Worm (Caenorhabditis elegans) whole organism, early embryonic: Measurements from ENCODE around the gene vit-6.

ENCODE experiments used
- B0310.2 ChIP-seq: sonication (generic microtip); optimal IDR thresholded peaks from 2 replicates; lab custom pipeline; 2016; ENCODE audit warnings: mild to moderate bottlenecking, missing genetic modification characterization, missing compliant biosample characterization
- F13C5.2 ChIP-seq: sonication (generic microtip); optimal IDR thresholded peaks from 2 replicates; lab custom pipeline; 2017; ENCODE audit warnings: mild to moderate bottlenecking, missing genetic modification characterization, inconsistent platforms, missing compliant biosample characterization
- aly-1 ChIP-seq: sonication (generic microtip); optimal IDR thresholded peaks from 2 replicates; lab custom pipeline; 2016; ENCODE audit warnings: missing genetic modification characterization, missing compliant biosample characterization
- ama-1 ChIP-seq: fragments of 150-350 bp; optimal IDR thresholded peaks from 2 replicates; lab custom pipeline; 2014
- ceh-13 ChIP-seq: fragments of 200-800 bp; sonication (Bioruptor generic); optimal IDR thresholded peaks from 2 replicates; lab custom pipeline; 2018; ENCODE audit warnings: mild to moderate bottlenecking, missing genetic modification characterization, missing compliant biosample characterization
- ceh-36 ChIP-seq: sonication (generic microtip); optimal IDR thresholded peaks from 2 replicates; lab custom pipeline; 2016; ENCODE audit warnings: missing genetic modification characterization, inconsistent platforms, missing compliant biosample characterization
- ets-7 ChIP-seq: sonication (generic microtip); optimal IDR thresholded peaks from 2 replicates; lab custom pipeline; 2016; ENCODE audit warnings: missing genotype, missing genetic modification characterization, missing compliant biosample characterization
- flt-1 ChIP-seq: fragments of 200-800 bp; sonication (Bioruptor generic); IDR thresholded peaks from 2 replicates; pipeline ENCODE4 v1.3.6; 2022; ENCODE audit warnings: missing genetic modification characterization, missing compliant biosample characterization
- hmbx-1 ChIP-seq: sonication (generic microtip); optimal IDR thresholded peaks from 2 replicates; lab custom pipeline; 2016; ENCODE audit warnings: mild to moderate bottlenecking, missing genetic modification characterization, missing compliant biosample characterization
- hmg-4 ChIP-seq: fragments of 200-800 bp; sonication (Bioruptor generic); optimal IDR thresholded peaks from 2 replicates; lab custom pipeline; 2018; ENCODE audit warnings: mild to moderate bottlenecking, missing genetic modification characterization, missing compliant biosample characterization
- hnd-1 ChIP-seq: sonication (generic microtip); optimal IDR thresholded peaks from 2 replicates; lab custom pipeline; 2016; ENCODE audit warnings: missing genetic modification characterization, missing compliant biosample characterization
- pes-1 ChIP-seq: fragments of 200-800 bp; sonication (Bioruptor generic); IDR thresholded peaks from 2 replicates; pipeline ENCODE4 v1.3.6; 2022; ENCODE audit warnings: missing genetic modification reagents, missing genetic modification characterization, missing compliant biosample characterization
- scrt-1 ChIP-seq: fragments of 200-800 bp; sonication (Bioruptor generic); IDR thresholded peaks from 2 replicates; pipeline ENCODE4 v1.3.6; 2022; ENCODE audit warnings: missing genetic modification characterization, missing compliant biosample characterization
- sea-1 ChIP-seq: fragments of 200-800 bp; sonication (Bioruptor generic); conservative IDR thresholded peaks from 2 replicates; pipeline ENCODE4 v1.3.6; 2022; ENCODE audit warnings: missing genetic modification characterization, missing compliant biosample characterization
- tbx-11 ChIP-seq: fragments of 200-800 bp; sonication (Bioruptor generic); IDR thresholded peaks from 2 replicates; pipeline ENCODE4 v1.3.6; 2022; ENCODE audit warnings: missing genetic modification characterization, missing compliant biosample characterization
- tbx-37 ChIP-seq: fragments of 200-800 bp; sonication (Bioruptor generic); conservative IDR thresholded peaks from 2 replicates; pipeline ENCODE4 v1.3.6; 2022; ENCODE audit warnings: missing genetic modification reagents, missing genetic modification characterization, missing compliant biosample characterization
- tra-4 ChIP-seq: sonication (generic microtip); optimal IDR thresholded peaks from 2 replicates; lab custom pipeline; 2017; ENCODE audit warnings: missing genetic modification characterization, missing compliant biosample characterization

The vit-6 gene

DNA sequence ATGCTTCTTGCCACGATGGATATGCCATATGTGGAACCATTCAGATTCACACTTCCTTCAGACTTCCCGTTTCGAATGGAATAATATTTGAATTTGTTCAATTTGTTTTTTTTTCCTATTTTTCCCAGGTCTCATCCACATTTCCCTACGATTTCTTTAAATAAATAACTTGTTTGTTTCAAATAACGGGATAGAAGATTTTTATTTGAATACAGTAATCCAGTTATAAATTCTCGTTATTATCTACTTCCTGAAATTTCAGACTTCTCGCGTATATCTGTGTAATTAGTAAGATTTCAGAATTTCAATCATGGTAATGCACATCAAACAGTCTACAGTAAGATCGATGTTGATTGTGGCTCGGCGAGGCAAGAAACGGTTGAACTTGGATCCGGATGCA lies 39.5 kb downstream of the vit-6 start, which contains the start of gene F35H10.5:
Gene F35H10.5, plus strand, starts transcription at position 301 of the 400 bp plus-strand sequence.
- TF ChIP-seq B0310.2 (tag; lab: Kevin White, UChicago) (no peak), sea-1 (no peak), ama-1 (no peak), pes-1 (no peak), tbx-11 (GFP tag; lab: Robert Waterston, UW) (no peak), F13C5.2 (tag; lab: Kevin White, UChicago) (no peak), aly-1 (tag; lab: Kevin White, UChicago) (no peak)

DNA sequence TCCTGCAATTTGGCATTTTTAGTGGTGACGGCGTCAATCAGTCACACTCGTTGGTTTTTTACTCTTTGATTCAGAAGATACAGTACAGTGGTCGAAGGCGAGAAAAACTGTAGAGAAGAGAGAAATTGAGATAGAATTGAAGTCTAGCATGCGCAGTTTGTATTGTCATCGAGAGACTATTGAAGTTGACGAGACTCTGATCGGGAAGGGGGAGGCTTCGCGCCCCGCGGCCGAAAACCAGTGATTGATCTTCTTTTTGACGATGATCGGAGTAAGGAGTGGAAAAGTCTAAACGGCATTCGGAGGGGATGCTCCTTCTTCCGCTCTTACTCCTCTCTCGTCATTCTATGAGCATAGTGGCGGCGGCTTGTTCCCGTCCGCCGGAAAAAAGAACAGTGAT lies 41.0 kb downstream of the vit-6 start:
- TF ChIP-seq hnd-1 (tag; lab: Kevin White, UChicago): no peak
- TF ChIP-seq hmg-4: no peak
- TF ChIP-seq ceh-36 (tag; lab: Kevin White, UChicago): no peak
- TF ChIP-seq hmbx-1 (tag; lab: Kevin White, UChicago): no peak

DNA sequence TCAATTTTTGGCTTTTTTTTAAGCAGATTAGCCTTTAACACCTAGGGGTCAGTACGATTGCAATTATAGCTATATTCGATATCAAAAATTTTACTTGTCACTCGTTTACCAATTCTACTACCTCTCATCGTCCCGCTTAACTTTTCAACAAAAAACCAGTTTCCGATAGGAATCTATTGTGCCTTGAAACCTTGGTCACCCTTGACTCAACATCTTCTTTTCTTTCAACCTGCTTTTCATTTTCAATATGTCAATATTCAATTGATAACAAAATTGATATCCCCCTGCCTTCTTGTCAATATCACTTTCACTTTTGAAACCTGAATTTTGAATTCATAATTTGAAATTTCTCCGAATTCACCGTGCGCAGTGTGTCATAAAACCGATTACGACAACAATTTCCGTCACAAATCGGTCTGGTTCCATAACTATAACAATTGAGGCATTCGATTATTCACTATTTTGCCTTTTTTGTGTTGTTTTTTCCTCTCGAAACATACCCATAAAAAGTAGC lies 41.7 kb downstream of the vit-6 start:
- no peak for TF ChIP-seq ama-1
- TF ChIP-seq tra-4 (tag; lab: Kevin White, UChicago): no peak

DNA sequence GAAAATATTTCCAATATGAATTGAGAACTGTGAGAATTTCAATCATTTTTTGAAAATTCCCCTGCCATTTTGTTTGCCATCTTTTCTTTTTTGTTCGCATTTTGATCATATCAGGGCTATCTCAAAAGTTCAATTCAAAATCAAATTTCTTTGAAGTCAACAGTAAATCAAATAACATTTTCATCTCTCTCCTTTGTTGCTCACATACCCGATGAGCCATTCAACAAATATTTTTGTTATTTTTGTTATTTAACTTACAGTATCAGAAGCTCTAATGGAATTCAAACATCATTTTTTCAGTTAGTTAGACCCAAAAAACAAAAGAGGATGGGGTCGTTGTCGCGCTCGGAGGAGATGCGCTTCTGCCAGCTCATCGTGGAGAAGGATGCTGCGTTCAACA lies 42.7 kb downstream of the vit-6 start, which contains the start of gene vha-5:
Gene vha-5, plus strand, starts transcription at position 301 of the 400 bp plus-strand sequence.
- no peak for TF ChIP-seq ets-7 (tag; lab: Kevin White, UChicago)
- TF ChIP-seq ama-1: no peak
- no peak for TF ChIP-seq ceh-13 (GFP tag; lab: Kevin White, UChicago)
- no peak for TF ChIP-seq hnd-1 (tag; lab: Kevin White, UChicago)
- TF ChIP-seq F13C5.2 (tag; lab: Kevin White, UChicago): no peak
- TF ChIP-seq aly-1 (tag; lab: Kevin White, UChicago): no peak
- TF ChIP-seq sea-1: no peak
- TF ChIP-seq ceh-36 (tag; lab: Kevin White, UChicago): no peak
- TF ChIP-seq flt-1 (GFP tag; lab: Robert Waterston, UW): no peak
- no peak for TF ChIP-seq B0310.2 (tag; lab: Kevin White, UChicago)
- no peak for TF ChIP-seq tra-4 (tag; lab: Kevin White, UChicago)
- no peak for TF ChIP-seq hmg-4
- TF ChIP-seq pes-1: no peak
- no peak for TF ChIP-seq scrt-1 (GFP tag; lab: Robert Waterston, UW)
- TF ChIP-seq tbx-37 (GFP tag; lab: Robert Waterston, UW): no peak
- TF ChIP-seq tbx-11 (GFP tag; lab: Robert Waterston, UW): no peak
- TF ChIP-seq hmbx-1 (tag; lab: Kevin White, UChicago): no peak

DNA sequence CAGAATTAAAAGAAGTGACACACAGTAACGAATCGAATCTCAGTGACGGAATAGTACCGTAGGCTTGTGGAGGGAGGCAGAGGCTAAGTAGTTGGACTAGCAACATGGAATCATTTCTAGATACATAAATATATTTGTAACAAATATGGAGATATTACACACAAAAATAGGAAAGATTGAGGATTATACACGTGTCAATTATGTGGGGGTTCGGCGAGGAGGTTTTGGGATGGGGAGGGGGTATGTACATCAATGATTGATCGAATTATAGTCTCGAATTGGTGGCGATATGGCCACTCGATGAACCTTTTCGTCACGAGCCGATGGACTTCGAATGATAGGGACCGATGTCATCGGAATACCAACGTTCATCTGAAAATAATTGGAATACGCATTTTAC lies 46.5 kb downstream of the vit-6 start:
- TF ChIP-seq hnd-1 (tag; lab: Kevin White, UChicago): no peak
- TF ChIP-seq tbx-11 (GFP tag; lab: Robert Waterston, UW): no peak
- TF ChIP-seq ets-7 (tag; lab: Kevin White, UChicago): no peak
- TF ChIP-seq ceh-13 (GFP tag; lab: Kevin White, UChicago): no peak
- no peak for TF ChIP-seq B0310.2 (tag; lab: Kevin White, UChicago)
- TF ChIP-seq pes-1: no peak
- no peak for TF ChIP-seq aly-1 (tag; lab: Kevin White, UChicago)
- TF ChIP-seq F13C5.2 (tag; lab: Kevin White, UChicago): no peak
- no peak for TF ChIP-seq tbx-37 (GFP tag; lab: Robert Waterston, UW)
- no peak for TF ChIP-seq hmbx-1 (tag; lab: Kevin White, UChicago)
- no peak for TF ChIP-seq scrt-1 (GFP tag; lab: Robert Waterston, UW)
- TF ChIP-seq hmg-4: no peak
- no peak for TF ChIP-seq sea-1
- no peak for TF ChIP-seq ceh-36 (tag; lab: Kevin White, UChicago)

DNA sequence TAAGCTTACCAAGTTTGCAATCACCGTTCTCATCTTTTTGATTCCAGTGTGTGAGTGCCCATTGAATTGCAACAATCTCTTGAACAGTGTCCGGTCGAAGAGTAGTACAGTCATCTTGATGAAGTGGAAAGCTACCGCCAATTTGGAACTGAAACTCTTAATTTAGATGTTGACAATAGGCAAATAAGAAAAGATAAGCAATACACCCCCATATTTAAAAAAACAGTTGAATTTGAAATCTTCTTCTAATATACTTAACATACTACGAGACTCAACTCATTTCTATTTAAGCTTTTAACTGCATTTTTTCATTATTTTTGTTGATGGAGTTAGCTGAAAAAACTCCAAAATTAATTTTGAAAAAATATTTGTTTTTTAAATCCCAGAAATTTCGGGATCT lies 51.1 kb downstream of the vit-6 start:
- TF ChIP-seq pes-1: no peak
- no peak for TF ChIP-seq sea-1
- no peak for TF ChIP-seq hmg-4
- no peak for TF ChIP-seq ceh-13 (GFP tag; lab: Kevin White, UChicago)

DNA sequence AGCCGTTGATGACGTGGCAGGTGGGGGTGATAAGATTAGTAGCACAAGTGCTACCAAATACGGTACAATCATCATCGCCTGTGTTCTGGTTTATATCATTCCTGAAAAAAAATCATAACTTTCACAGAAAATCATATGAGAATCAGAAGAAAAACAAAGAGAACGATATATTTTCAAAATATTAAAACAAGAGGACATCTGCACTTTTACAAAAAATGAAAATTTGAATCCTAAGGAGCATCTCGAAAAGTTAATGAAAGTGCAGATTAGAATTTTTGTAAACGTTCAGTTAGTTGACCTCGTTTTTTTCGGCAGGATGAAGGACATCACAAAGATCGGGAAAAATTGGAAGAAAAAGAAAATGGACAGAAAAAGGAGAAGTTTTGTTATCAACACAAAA lies 51.9 kb downstream of the vit-6 start, which contains the start of gene F35H10.10:
Gene F35H10.10, minus strand, starts transcription at position 101 of the 400 bp plus-strand sequence.
- TF ChIP-seq ceh-13 (GFP tag; lab: Kevin White, UChicago) (no peak), sea-1 (no peak), B0310.2 (tag; lab: Kevin White, UChicago) (no peak)
